Fruit fly (Drosophila melanogaster) whole organism, embryonic: Measurements from ENCODE around the gene CG4968.
A peak's percentile ranks its signal among the peaks of the same experiment; 100 is the strongest.

ENCODE experiments used
- CG10274 ChIP-seq: fragments of 200-800 bp; sonication (Bioruptor generic); optimal IDR thresholded peaks from 3 replicates; lab custom pipeline; 2017; ENCODE audit warnings: missing biosample characterization, mild to moderate bottlenecking, missing genetic modification characterization
- CG13287 ChIP-seq: fragments of 200-800 bp; sonication (Bioruptor generic); IDR thresholded peaks from 2 replicates; pipeline ENCODE4 v1.3.6; 2022; ENCODE audit warnings: missing biosample characterization, missing genetic modification characterization; ENCODE audit not compliant: partially characterized antibody
- CG14710 ChIP-seq: fragments of 200-800 bp; sonication (Bioruptor generic); optimal IDR thresholded peaks from 3 replicates; lab custom pipeline; 2019; ENCODE audit warnings: missing biosample characterization, mild to moderate bottlenecking, missing genetic modification characterization, moderate library complexity
- CG1602 ChIP-seq: fragments of 200-800 bp; sonication (Bioruptor generic); optimal IDR thresholded peaks from 3 replicates; lab custom pipeline; 2016; ENCODE audit warnings: missing biosample characterization, missing genetic modification characterization
- CG18262 ChIP-seq: fragments of 200-800 bp; optimal IDR thresholded peaks from 3 replicates; lab custom pipeline; 2019; ENCODE audit warnings: missing biosample characterization, mild to moderate bottlenecking, missing genetic modification characterization, moderate library complexity
- CG18619 ChIP-seq: fragments of 200-800 bp; sonication (Bioruptor generic); optimal IDR thresholded peaks from 3 replicates; lab custom pipeline; 2017; ENCODE audit warnings: missing biosample characterization, mild to moderate bottlenecking, missing genetic modification characterization
- CG2202 ChIP-seq: fragments of 200-800 bp; sonication (Bioruptor generic); optimal IDR thresholded peaks from 2 replicates; lab custom pipeline; 2018; ENCODE audit warnings: missing biosample characterization, mild to moderate bottlenecking, missing genetic modification characterization
- CG2712 ChIP-seq: fragments of 200-800 bp; optimal IDR thresholded peaks from 3 replicates; lab custom pipeline; 2019; ENCODE audit warnings: missing biosample characterization, mild to moderate bottlenecking, missing genetic modification characterization, moderate library complexity
- CG30431 ChIP-seq: fragments of 200-800 bp; sonication (Bioruptor generic); optimal IDR thresholded peaks from 2 replicates; lab custom pipeline; 2017; ENCODE audit warnings: missing biosample characterization, missing genetic modification characterization
- CG3163 ChIP-seq: fragments of 200-800 bp; sonication (Bioruptor generic); optimal IDR thresholded peaks from 3 replicates; lab custom pipeline; 2016; ENCODE audit warnings: missing biosample characterization, missing genetic modification characterization
- CG32532 ChIP-seq: fragments of 200-800 bp; sonication (Bioruptor generic); IDR thresholded peaks from 2 replicates; pipeline ENCODE4 v1.3.6; 2022; ENCODE audit warnings: missing biosample characterization, missing genetic modification characterization
- CG4617 ChIP-seq: fragments of 200-800 bp; sonication (Bioruptor generic); optimal IDR thresholded peaks from 3 replicates; lab custom pipeline; 2016; ENCODE audit warnings: missing biosample characterization, missing genetic modification characterization, borderline replicate concordance
- CG4854 ChIP-seq: fragments of 200-800 bp; sonication (Bioruptor generic); optimal IDR thresholded peaks from 2 replicates; lab custom pipeline; 2016; ENCODE audit warnings: missing biosample characterization, missing genetic modification characterization, inconsistent platforms
- CG5245 ChIP-seq: fragments of 200-800 bp; sonication (Bioruptor generic); optimal IDR thresholded peaks from 3 replicates; lab custom pipeline; 2016; ENCODE audit warnings: missing biosample characterization, missing genetic modification characterization
- CG6765 ChIP-seq: fragments of 200-800 bp; sonication (Bioruptor generic); optimal IDR thresholded peaks from 3 replicates; lab custom pipeline; 2017; ENCODE audit warnings: missing biosample characterization, mild to moderate bottlenecking, missing genetic modification characterization
- CG7271 ChIP-seq: fragments of 200-800 bp; sonication (Bioruptor generic); optimal IDR thresholded peaks from 2 replicates; lab custom pipeline; 2018; ENCODE audit warnings: missing biosample characterization, mild to moderate bottlenecking, missing genetic modification characterization, moderate library complexity
- CG8290 ChIP-seq, 3 experiments: fragments of 200-800 bp; sonication (Bioruptor generic); optimal IDR thresholded peaks; 2 replicates each; lab custom pipeline; 2016 to 2019; ENCODE audit warnings: missing biosample characterization in 3 of 3, missing genetic modification characterization in 3 of 3, mild to moderate bottlenecking in 2 of 3, moderate library complexity in 1 of 3
- CG9932 ChIP-seq: fragments of 200-800 bp; sonication (Bioruptor generic); IDR thresholded peaks from 2 replicates; pipeline ENCODE4 v1.3.6; 2022; ENCODE audit warnings: missing biosample characterization, missing genetic modification characterization
- D ChIP-seq, 2 experiments: fragments of 200-800 bp in 1 of 2; fragments of >200 bp in 1 of 2; sonication (Bioruptor generic) in 1 of 2; optimal IDR thresholded peaks; 2 replicates in 1 of 2; 3 replicates in 1 of 2; lab custom pipeline; 2017; ENCODE audit warnings: mild to moderate bottlenecking in 1 of 2, missing biosample characterization in 1 of 2, missing genetic modification characterization in 1 of 2, missing genetic modification reagents in 1 of 2
- Ets65A ChIP-seq: fragments of 200-800 bp; sonication (Bioruptor generic); peaks from one replicate; lab custom pipeline; 2016; ENCODE audit warnings: missing biosample characterization, missing genetic modification characterization
- Ets97D ChIP-seq: fragments of 200-800 bp; sonication (Bioruptor generic); optimal IDR thresholded peaks from 3 replicates; lab custom pipeline; 2016; ENCODE audit warnings: missing biosample characterization, missing genetic modification characterization
- H2.0 ChIP-seq: fragments of 200-800 bp; sonication (Bioruptor generic); IDR thresholded peaks from 2 replicates; pipeline ENCODE4 v1.3.6; 2022; ENCODE audit warnings: missing biosample characterization, missing genetic modification characterization
- HmgZ ChIP-seq: fragments of 200-800 bp; sonication (Bioruptor generic); optimal IDR thresholded peaks from 2 replicates; lab custom pipeline; 2018; ENCODE audit warnings: missing biosample characterization, mild to moderate bottlenecking, missing genetic modification characterization
- Hmx ChIP-seq: fragments of 200-800 bp; sonication (Bioruptor generic); optimal IDR thresholded peaks from 2 replicates; lab custom pipeline; 2016; ENCODE audit warnings: missing biosample characterization, missing genetic modification characterization
- Hr51 ChIP-seq, 2 experiments: fragments of 200-800 bp; sonication (Bioruptor generic); optimal IDR thresholded peaks; 2 replicates in 1 of 2; 3 replicates in 1 of 2; lab custom pipeline; 2016 to 2018; ENCODE audit warnings: missing biosample characterization in 2 of 2, missing genetic modification characterization in 2 of 2, mild to moderate bottlenecking in 1 of 2, moderate library complexity in 1 of 2
- Lpt ChIP-seq: fragments of >200 bp; optimal IDR thresholded peaks from 2 replicates; lab custom pipeline; 2018; ENCODE audit warnings: missing biosample characterization, missing genetic modification characterization
- Scr ChIP-seq: fragments of 200-800 bp; sonication (Bioruptor generic); IDR thresholded peaks from 2 replicates; pipeline ENCODE4 v1.3.6; 2022; ENCODE audit warnings: missing biosample characterization, missing genetic modification characterization; ENCODE audit not compliant: partially characterized antibody
- Six4 ChIP-seq: fragments of 200-800 bp; sonication (Bioruptor generic); optimal IDR thresholded peaks from 2 replicates; lab custom pipeline; 2016; ENCODE audit warnings: missing biosample characterization, missing genetic modification characterization
- bcd ChIP-seq: fragments of 200-800 bp; sonication (Bioruptor generic); optimal IDR thresholded peaks from 2 replicates; lab custom pipeline; 2017; ENCODE audit warnings: missing biosample characterization, mild to moderate bottlenecking, missing genetic modification characterization
- bsh ChIP-seq, 2 experiments: fragments of 200-800 bp; sonication (Bioruptor generic); optimal IDR thresholded peaks; 2 replicates each; lab custom pipeline; 2017 to 2018; ENCODE audit warnings: mild to moderate bottlenecking in 2 of 2, missing biosample characterization in 2 of 2, missing genetic modification characterization in 2 of 2, moderate library complexity in 1 of 2
- cg ChIP-seq: fragments of 200-800 bp; sonication (Bioruptor generic); optimal IDR thresholded peaks from 3 replicates; lab custom pipeline; 2019; ENCODE audit warnings: missing biosample characterization, mild to moderate bottlenecking, missing genetic modification characterization, moderate library complexity
- chinmo ChIP-seq: fragments of 200-800 bp; sonication (Bioruptor generic); IDR thresholded peaks from 4 replicates; pipeline ENCODE4 v1.3.6; 2022; ENCODE audit warnings: missing biosample characterization, missing genetic modification characterization; ENCODE audit not compliant: partially characterized antibody
- crp ChIP-seq, 2 experiments: fragments of 200-800 bp; sonication (Bioruptor generic); optimal IDR thresholded peaks; 2 replicates in 1 of 2; 3 replicates in 1 of 2; lab custom pipeline; 2017; ENCODE audit warnings: missing biosample characterization in 2 of 2, missing genetic modification characterization in 2 of 2, mild to moderate bottlenecking in 1 of 2, moderate library complexity in 1 of 2
- en ChIP-seq: fragments of 200-800 bp; sonication (Bioruptor generic); optimal IDR thresholded peaks from 2 replicates; lab custom pipeline; 2016; ENCODE audit warnings: missing biosample characterization, missing genetic modification characterization
- esg ChIP-seq: fragments of 200-800 bp; sonication (Bioruptor generic); conservative IDR thresholded peaks from 2 replicates; pipeline ENCODE4 v1.3.6; 2022; ENCODE audit warnings: missing biosample characterization, missing genetic modification characterization
- gfzf ChIP-seq: fragments of 200-800 bp; sonication (Bioruptor generic); optimal IDR thresholded peaks from 2 replicates; lab custom pipeline; 2016; ENCODE audit warnings: missing biosample characterization, mild to moderate bottlenecking, missing genetic modification characterization, moderate library complexity
- hth ChIP-seq: fragments of >200 bp; optimal IDR thresholded peaks from 2 replicates; lab custom pipeline; 2017; ENCODE audit warnings: inconsistent platforms
- lov ChIP-seq, 2 experiments: fragments of 200-800 bp in 1 of 2; fragments of >200 bp in 1 of 2; sonication (Bioruptor generic) in 1 of 2; IDR thresholded peaks in 1 of 2; optimal IDR thresholded peaks in 1 of 2; 2 replicates in 1 of 2; 3 replicates in 1 of 2; pipeline versions ENCODE4 v1.3.6 to Lab custom; 2017 to 2022; ENCODE audit warnings: missing biosample characterization in 1 of 2, missing genetic modification characterization in 1 of 2
- luna ChIP-seq: fragments of 200-800 bp; sonication (Bioruptor generic); optimal IDR thresholded peaks from 2 replicates; lab custom pipeline; 2016; ENCODE audit warnings: missing biosample characterization, missing genetic modification characterization
- pb ChIP-seq: fragments of 200-800 bp; sonication (Bioruptor generic); optimal IDR thresholded peaks from 3 replicates; lab custom pipeline; 2016; ENCODE audit warnings: missing biosample characterization, missing genetic modification characterization
- prd ChIP-seq, 3 experiments: fragments of >200 bp in 2 of 3; fragments of 200-800 bp in 1 of 3; sonication (Bioruptor generic) in 1 of 3; optimal IDR thresholded peaks in 2 of 3; IDR thresholded peaks in 1 of 3; 2 replicates in 2 of 3; 3 replicates in 1 of 3; pipeline versions ENCODE4 v1.3.6 to Lab custom; 2017 to 2022; ENCODE audit warnings: missing biosample characterization in 1 of 3, missing genetic modification characterization in 1 of 3
- ranshi ChIP-seq: fragments of 200-800 bp; sonication (Bioruptor generic); IDR thresholded peaks from 2 replicates; pipeline ENCODE4 v1.3.6; 2022; ENCODE audit warnings: missing biosample characterization, missing genetic modification characterization
- repo ChIP-seq: fragments of 200-800 bp; sonication (Bioruptor generic); optimal IDR thresholded peaks from 2 replicates; lab custom pipeline; 2016; ENCODE audit warnings: missing biosample characterization, missing genetic modification characterization
- slbo ChIP-seq: fragments of 200-800 bp; sonication (Bioruptor generic); IDR thresholded peaks from 2 replicates; pipeline ENCODE4 v1.3.6; 2022; ENCODE audit warnings: missing biosample characterization, missing genetic modification characterization
- tap ChIP-seq: fragments of 200-800 bp; optimal IDR thresholded peaks from 3 replicates; lab custom pipeline; 2019; ENCODE audit warnings: missing biosample characterization, mild to moderate bottlenecking, missing genetic modification characterization, moderate library complexity
- tio ChIP-seq: fragments of 200-800 bp; sonication (Bioruptor generic); optimal IDR thresholded peaks from 2 replicates; lab custom pipeline; 2017; ENCODE audit warnings: missing biosample characterization, missing genetic modification characterization, inconsistent platforms
- tx ChIP-seq: fragments of 200-800 bp; sonication (Bioruptor generic); optimal IDR thresholded peaks from 2 replicates; lab custom pipeline; 2016; ENCODE audit warnings: missing biosample characterization, missing genetic modification characterization

Gene CG4968

DNA sequence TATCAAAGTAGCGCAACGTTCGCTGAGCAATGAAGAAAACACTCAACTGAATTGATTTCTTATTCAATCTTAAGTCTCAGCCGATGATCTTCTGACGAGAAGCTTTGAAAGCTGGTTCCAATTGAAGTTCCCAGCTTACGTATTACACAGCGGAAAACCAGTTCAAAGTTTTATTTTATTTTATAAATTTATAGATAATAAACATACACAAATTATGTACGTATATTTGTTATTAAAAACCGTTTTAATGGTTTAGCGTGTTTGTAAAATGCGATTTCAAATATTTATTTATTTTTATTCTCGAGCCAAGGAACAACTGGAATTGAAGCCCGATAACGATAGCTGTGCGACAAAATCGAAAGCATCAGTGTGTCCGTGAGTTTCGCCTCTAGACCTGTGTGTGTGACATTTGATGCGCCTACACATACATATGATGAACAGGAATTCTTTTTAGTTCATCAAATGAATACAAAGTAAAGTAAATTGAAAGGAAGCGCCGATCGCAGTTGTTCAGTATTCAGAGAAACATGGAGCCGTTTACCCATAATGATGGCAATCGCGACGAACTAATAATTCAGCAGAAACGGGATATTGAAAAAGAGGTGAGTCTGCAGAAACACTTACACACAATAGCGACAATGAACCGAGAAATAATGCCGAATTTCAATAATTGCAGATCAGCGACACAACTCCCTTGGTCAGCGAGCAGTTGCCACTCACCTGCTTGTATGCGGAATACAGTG is at the start of gene CG4968, which contains the start of gene CG5390 (continued):
- TF ChIP-seq Hmx (no peak), Ets97D (GFP tag; lab: Kevin White, UChicago) (peak; percentile 77), D (optimal IDR thresholded peaks at IDR 0.05; lab: Kevin White, UChicago) (no peak), D (GFP tag; optimal IDR thresholded peaks at IDR 0.05; lab: Kevin White, UChicago) (peak; percentile 64), CG13287 (GFP tag; lab: Robert Waterston, UW) (peak; percentile 73), Ets65A (GFP tag; lab: Kevin White, UChicago) (peak; percentile 89), tap (tag; lab: Kevin White, UChicago) (no peak), lov (optimal IDR thresholded peaks at IDR 0.05; lab: Kevin White, UChicago) (no peak), lov (GFP tag; IDR thresholded peaks at IDR 0.05; lab: Robert Waterston, UW) (no peak), repo (GFP tag; lab: Kevin White, UChicago) (no peak), crp (GFP tag; optimal IDR thresholded peaks at IDR 0.05; lab: Kevin White, UChicago) (peak in 1 of 2 experiments; percentile 31), HmgZ (tag; lab: Kevin White, UChicago) (peak; percentile 68), CG32532 (GFP tag; lab: Robert Waterston, UW) (peak; percentile 78), CG3163 (GFP tag; lab: Kevin White, UChicago) (no peak), bcd (GFP tag; lab: Kevin White, UChicago) (no peak), CG4854 (GFP tag; lab: Kevin White, UChicago) (no peak), Six4 (GFP tag; lab: Kevin White, UChicago) (peak; percentile 18), Lpt (GFP tag; lab: Kevin White, UChicago) (no peak), slbo (peak; percentile 77), Scr (GFP tag; lab: Robert Waterston, UW) (peak; percentile 35; the same call in 1 of the 2 replicates), CG7271 (tag; lab: Kevin White, UChicago) (no peak), tio (GFP tag; lab: Kevin White, UChicago) (peak; percentile 22), CG30431 (no peak), CG10274 (peak; percentile 10), CG2202 (tag; lab: Kevin White, UChicago) (peak; percentile 17), bsh (GFP tag; optimal IDR thresholded peaks at IDR 0.05; lab: Kevin White, UChicago) (peak in 1 of 2 experiments; percentile 74), gfzf (GFP tag; lab: Kevin White, UChicago) (peak; percentile 33), CG9932 (GFP tag; lab: Robert Waterston, UW) (peak; percentile 79), CG2712 (tag; lab: Kevin White, UChicago) (peak; percentile 78), esg (GFP tag; lab: Robert Waterston, UW) (peak; percentile 13; the same call in 1 of the 2 replicates), CG14710 (tag; lab: Kevin White, UChicago) (peak; percentile 70), CG1602 (GFP tag; lab: Kevin White, UChicago) (peak; percentile 8), H2.0 (GFP tag; lab: Robert Waterston, UW) (peak; percentile 64), CG18262 (tag; lab: Kevin White, UChicago) (peak; percentile 69), pb (GFP tag; lab: Kevin White, UChicago) (no peak), CG18619 (GFP tag; lab: Kevin White, UChicago) (peak; percentile 38), CG6765 (GFP tag; lab: Kevin White, UChicago) (peak; percentile 62), Hr51 (GFP tag; optimal IDR thresholded peaks at IDR 0.05; lab: Kevin White, UChicago) (peak; percentile 30 to 83), ranshi (GFP tag; lab: Robert Waterston, UW) (peak; percentile 47; the same call in 1 of the 2 replicates), cg (GFP tag; lab: Kevin White, UChicago) (peak; percentile 88), chinmo (GFP tag; lab: Robert Waterston, UW) (0 out of 4 replicates have a peak, but pooled peaks have one; percentile 65), hth (lab: Kevin White, UChicago) (no peak), CG8290 (GFP tag; optimal IDR thresholded peaks at IDR 0.05; lab: Kevin White, UChicago) (peak; percentile 66), CG8290 (tag; optimal IDR thresholded peaks at IDR 0.05; lab: Kevin White, UChicago) (no peak), tx (no peak), CG5245 (GFP tag; lab: Kevin White, UChicago) (no peak), CG4617 (GFP tag; lab: Kevin White, UChicago) (peak; percentile 72), luna (GFP tag; lab: Kevin White, UChicago) (no peak), en (GFP tag; lab: Kevin White, UChicago) (no peak), prd (optimal IDR thresholded peaks at IDR 0.05; lab: Kevin White, UChicago) (no peak), prd (GFP tag; IDR thresholded peaks at IDR 0.05; lab: Robert Waterston, UW) (no peak)
